Fruit fly (Drosophila melanogaster) whole organism, prepupa: ENCODE results near the gene blp.

Experiments used
- Blimp-1 ChIP-seq: fragments of 200-800 bp; sonication (Bioruptor generic); optimal IDR thresholded peaks from 3 replicates; lab custom pipeline; 2017; ENCODE audit warnings: missing biosample characterization, missing genetic modification characterization, mild to moderate bottlenecking, moderate library complexity, missing genetic modification reagents
- CG10631 ChIP-seq: fragments of 200-800 bp; sonication (Bioruptor generic); optimal IDR thresholded peaks from 2 replicates; lab custom pipeline; 2016; ENCODE audit warnings: missing biosample characterization, missing genetic modification characterization
- CG10669 ChIP-seq: fragments of 200-800 bp; sonication (Bioruptor generic); optimal IDR thresholded peaks from 3 replicates; lab custom pipeline; 2018; ENCODE audit warnings: missing biosample characterization, mild to moderate bottlenecking, missing genetic modification characterization, moderate library complexity
- CG11762 ChIP-seq: fragments of 200-800 bp; sonication (Bioruptor generic); optimal IDR thresholded peaks from 3 replicates; lab custom pipeline; 2016; ENCODE audit warnings: missing biosample characterization, missing genetic modification characterization; ENCODE audit not compliant: insufficient read depth
- CG15336 ChIP-seq: fragments of 200-800 bp; sonication (Bioruptor generic); IDR thresholded peaks from 2 replicates; pipeline ENCODE4 v1.3.6; 2022; ENCODE audit warnings: missing biosample characterization, missing genetic modification characterization
- CG16779 ChIP-seq: fragments of 200-800 bp; sonication (Bioruptor generic); optimal IDR thresholded peaks from 3 replicates; lab custom pipeline; 2017; ENCODE audit warnings: missing biosample characterization, mild to moderate bottlenecking, missing genetic modification characterization
- CG3032 ChIP-seq: fragments of 200-800 bp; optimal IDR thresholded peaks from 2 replicates; lab custom pipeline; 2019; ENCODE audit warnings: missing biosample characterization, mild to moderate bottlenecking, missing genetic modification characterization, moderate library complexity
- CG31627 ChIP-seq: fragments of 200-800 bp; sonication (Bioruptor generic); optimal IDR thresholded peaks from 3 replicates; lab custom pipeline; 2016; ENCODE audit warnings: missing biosample characterization, missing genetic modification characterization
- CG32006 ChIP-seq: fragments of 200-800 bp; sonication (Bioruptor generic); optimal IDR thresholded peaks from 3 replicates; lab custom pipeline; 2017; ENCODE audit warnings: missing biosample characterization, mild to moderate bottlenecking, missing genetic modification characterization
- CG34406 ChIP-seq: fragments of 200-800 bp; sonication (Bioruptor generic); optimal IDR thresholded peaks from 3 replicates; lab custom pipeline; 2016; ENCODE audit warnings: missing biosample characterization, missing genetic modification characterization
- CG3919 ChIP-seq: fragments of 200-800 bp; sonication (Bioruptor generic); optimal IDR thresholded peaks from 3 replicates; lab custom pipeline; 2016; ENCODE audit warnings: missing biosample characterization, missing genetic modification characterization
- CG4318 ChIP-seq: fragments of 200-800 bp; sonication (Bioruptor generic); optimal IDR thresholded peaks from 3 replicates; lab custom pipeline; 2017; ENCODE audit warnings: missing biosample characterization, mild to moderate bottlenecking, missing genetic modification characterization
- CG6163 ChIP-seq: fragments of 200-800 bp; sonication (Bioruptor generic); IDR thresholded peaks from 3 replicates; pipeline ENCODE4 v1.3.6; 2022; ENCODE audit warnings: missing biosample characterization, missing genetic modification characterization
- CG6276 ChIP-seq: fragments of 200-800 bp; sonication (Bioruptor generic); optimal IDR thresholded peaks from 2 replicates; lab custom pipeline; 2017; ENCODE audit warnings: missing biosample characterization, mild to moderate bottlenecking, missing genetic modification characterization
- CG6808 ChIP-seq: fragments of 200-800 bp; sonication (Bioruptor generic); optimal IDR thresholded peaks from 3 replicates; lab custom pipeline; 2017; ENCODE audit warnings: missing biosample characterization, missing genetic modification characterization, mild to moderate bottlenecking, moderate library complexity, missing genetic modification reagents
- CG6854 ChIP-seq: fragments of 200-800 bp; sonication (Bioruptor generic); optimal IDR thresholded peaks from 2 replicates; lab custom pipeline; 2017; ENCODE audit warnings: missing biosample characterization, mild to moderate bottlenecking, missing genetic modification characterization
- CG7368 ChIP-seq: fragments of 200-800 bp; sonication (Bioruptor generic); optimal IDR thresholded peaks from 3 replicates; lab custom pipeline; 2016; ENCODE audit warnings: missing biosample characterization, missing genetic modification characterization
- CG8319 ChIP-seq: fragments of 200-800 bp; sonication (Bioruptor generic); optimal IDR thresholded peaks from 3 replicates; lab custom pipeline; 2016; ENCODE audit warnings: missing biosample characterization, missing genetic modification characterization
- CG9139 ChIP-seq: fragments of 200-800 bp; sonication (Bioruptor generic); optimal IDR thresholded peaks from 3 replicates; lab custom pipeline; 2017; ENCODE audit warnings: missing biosample characterization, mild to moderate bottlenecking, missing genetic modification characterization
- Eip78C ChIP-seq: fragments of 200-800 bp; sonication (Bioruptor generic); peaks from one replicate; lab custom pipeline; 2016; ENCODE audit warnings: missing biosample characterization, missing genetic modification characterization
- Ets21C ChIP-seq: fragments of 200-800 bp; sonication (Bioruptor generic); optimal IDR thresholded peaks from 3 replicates; lab custom pipeline; 2016; ENCODE audit warnings: missing biosample characterization, missing genetic modification characterization
- Ets96B ChIP-seq: fragments of 200-800 bp; optimal IDR thresholded peaks from 2 replicates; lab custom pipeline; 2019; ENCODE audit warnings: missing biosample characterization, mild to moderate bottlenecking, missing genetic modification characterization, moderate library complexity
- Gug ChIP-seq: fragments of 200-800 bp; sonication (Bioruptor generic); IDR thresholded peaks from 2 replicates; pipeline ENCODE4 v1.3.6; 2022; ENCODE audit warnings: missing biosample characterization, missing genetic modification characterization
- Hr38 ChIP-seq: sonication (Bioruptor generic); optimal IDR thresholded peaks from 2 replicates; lab custom pipeline; 2016; ENCODE audit warnings: missing biosample characterization, missing genetic modification characterization
- Hr39 ChIP-seq: fragments of 200-800 bp; sonication (Bioruptor generic); optimal IDR thresholded peaks from 2 replicates; lab custom pipeline; 2016; ENCODE audit warnings: missing biosample characterization, missing genetic modification characterization
- Lpt ChIP-seq: fragments of 200-800 bp; sonication (Bioruptor generic); optimal IDR thresholded peaks from 3 replicates; lab custom pipeline; 2016; ENCODE audit warnings: missing biosample characterization, missing genetic modification characterization
- Met ChIP-seq: fragments of 200-800 bp; sonication (Bioruptor generic); optimal IDR thresholded peaks from 3 replicates; lab custom pipeline; 2016; ENCODE audit warnings: missing biosample characterization, missing genetic modification characterization
- OdsH ChIP-seq: fragments of 200-800 bp; sonication (Bioruptor generic); optimal IDR thresholded peaks from 3 replicates; lab custom pipeline; 2016; ENCODE audit warnings: missing biosample characterization, missing genetic modification characterization
- Smox ChIP-seq: fragments of 200-800 bp; sonication (Bioruptor generic); optimal IDR thresholded peaks from 3 replicates; lab custom pipeline; 2016; ENCODE audit warnings: missing biosample characterization, missing genetic modification characterization
- Sox102F ChIP-seq: fragments of 200-800 bp; sonication (Bioruptor generic); optimal IDR thresholded peaks from 2 replicates; lab custom pipeline; 2016; ENCODE audit warnings: missing biosample characterization, mild to moderate bottlenecking, missing genetic modification characterization
- Sox14 ChIP-seq: fragments of 200-800 bp; sonication (Bioruptor generic); optimal IDR thresholded peaks from 3 replicates; lab custom pipeline; 2016; ENCODE audit warnings: missing biosample characterization, missing genetic modification characterization
- Sox15 ChIP-seq: fragments of 200-800 bp; sonication (Bioruptor generic); optimal IDR thresholded peaks from 3 replicates; lab custom pipeline; 2016; ENCODE audit warnings: missing biosample characterization, missing genetic modification characterization
- achi ChIP-seq: fragments of 200-800 bp; sonication (Bioruptor generic); optimal IDR thresholded peaks from 3 replicates; lab custom pipeline; 2016; ENCODE audit warnings: missing biosample characterization, missing genetic modification characterization
- acj6 ChIP-seq: fragments of 200-800 bp; sonication (Bioruptor generic); optimal IDR thresholded peaks from 3 replicates; lab custom pipeline; 2016; ENCODE audit warnings: missing biosample characterization, missing genetic modification characterization
- cyc ChIP-seq: fragments of 200-800 bp; sonication (Bioruptor generic); optimal IDR thresholded peaks from 3 replicates; lab custom pipeline; 2016; ENCODE audit warnings: missing biosample characterization, missing genetic modification characterization
- dac ChIP-seq: fragments of 200-800 bp; sonication (Bioruptor generic); optimal IDR thresholded peaks from 2 replicates; lab custom pipeline; 2017; ENCODE audit warnings: missing biosample characterization, mild to moderate bottlenecking, missing genetic modification characterization
- eg ChIP-seq: fragments of 200-800 bp; sonication (Bioruptor generic); IDR thresholded peaks from 3 replicates; pipeline ENCODE4 v1.3.6; 2022; ENCODE audit warnings: missing biosample characterization, missing genetic modification characterization
- esn ChIP-seq: fragments of 200-800 bp; sonication (Bioruptor generic); optimal IDR thresholded peaks from 2 replicates; lab custom pipeline; 2016; ENCODE audit warnings: missing biosample characterization, mild to moderate bottlenecking, missing genetic modification characterization, moderate library complexity
- fd59A ChIP-seq: fragments of 200-800 bp; sonication (Bioruptor generic); optimal IDR thresholded peaks from 2 replicates; lab custom pipeline; 2017; ENCODE audit warnings: missing biosample characterization, mild to moderate bottlenecking, missing genetic modification characterization, missing genetic modification reagents
- fd85E ChIP-seq: fragments of 200-800 bp; sonication (Bioruptor generic); optimal IDR thresholded peaks from 3 replicates; lab custom pipeline; 2016; ENCODE audit warnings: missing biosample characterization, missing genetic modification characterization
- fkh ChIP-seq: fragments of 200-800 bp; sonication (Bioruptor generic); optimal IDR thresholded peaks from 3 replicates; lab custom pipeline; 2017; ENCODE audit warnings: missing biosample characterization, mild to moderate bottlenecking, missing genetic modification characterization, moderate library complexity
- lz ChIP-seq: fragments of 200-800 bp; sonication (Bioruptor generic); optimal IDR thresholded peaks from 3 replicates; lab custom pipeline; 2016; ENCODE audit warnings: missing biosample characterization, missing genetic modification characterization
- net ChIP-seq: fragments of 200-800 bp; sonication (Bioruptor generic); optimal IDR thresholded peaks from 3 replicates; lab custom pipeline; 2016; ENCODE audit warnings: missing biosample characterization, missing genetic modification characterization
- spab ChIP-seq: fragments of 200-800 bp; sonication (Bioruptor generic); optimal IDR thresholded peaks from 2 replicates; lab custom pipeline; 2017; ENCODE audit warnings: missing biosample characterization, mild to moderate bottlenecking, missing genetic modification characterization, missing genetic modification reagents
- ss ChIP-seq, 2 experiments: fragments of 200-800 bp; sonication (Bioruptor generic); optimal IDR thresholded peaks; 2 replicates in 1 of 2; 3 replicates in 1 of 2; lab custom pipeline; 2017 to 2018; ENCODE audit warnings: mild to moderate bottlenecking in 2 of 2, missing biosample characterization in 2 of 2, missing genetic modification characterization in 2 of 2, moderate library complexity in 1 of 2
- topi ChIP-seq: fragments of 200-800 bp; sonication (Bioruptor generic); optimal IDR thresholded peaks from 3 replicates; lab custom pipeline; 2016; ENCODE audit warnings: missing biosample characterization, missing genetic modification characterization
- vri ChIP-seq: fragments of 200-800 bp; sonication (Bioruptor generic); optimal IDR thresholded peaks from 3 replicates; lab custom pipeline; 2016; ENCODE audit warnings: missing biosample characterization, mild to moderate bottlenecking, missing genetic modification characterization

The blp gene

DNA sequence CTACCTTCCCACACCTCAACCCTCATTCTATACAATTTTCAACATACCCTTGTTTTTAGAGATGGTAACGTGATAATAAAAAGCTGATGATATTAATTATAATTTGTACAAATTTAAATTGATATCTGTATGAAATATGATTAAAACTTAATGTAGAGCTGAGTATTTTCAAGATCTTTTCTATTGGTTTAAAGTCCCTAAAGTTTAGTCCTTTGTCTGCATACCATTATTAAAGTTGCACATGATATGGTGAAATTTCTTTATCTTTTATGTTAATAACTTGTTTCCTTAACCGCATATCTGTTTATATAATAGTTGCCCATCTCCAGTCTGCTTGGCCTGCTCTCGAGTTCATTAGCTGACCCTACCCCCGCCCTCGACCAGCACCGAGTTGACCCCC lies 35.3 kb upstream of the blp start (continued):
- TF ChIP-seq CG6808 (GFP tag; lab: Kevin White, UChicago) = no peak
- TF ChIP-seq vri = no peak
- no peak for TF ChIP-seq lz
- 0 out of 2 replicates have a peak, but pooled peaks have one; percentile 37 for TF ChIP-seq CG15336 (GFP tag; lab: Robert Waterston, UW)
- TF ChIP-seq Ets21C = no peak
- TF ChIP-seq CG10631 (GFP tag; lab: Kevin White, UChicago) = peak; percentile 31
- TF ChIP-seq esn = peak; percentile 22
- no peak for TF ChIP-seq Hr38 (GFP tag; lab: Kevin White, UChicago)
- peak; percentile 12 for TF ChIP-seq Met (GFP tag; lab: Kevin White, UChicago)
- TF ChIP-seq achi (GFP tag; lab: Kevin White, UChicago) = no peak
- no peak for TF ChIP-seq Lpt (GFP tag; lab: Kevin White, UChicago)
- TF ChIP-seq CG8319 (GFP tag; lab: Kevin White, UChicago) = no peak
- TF ChIP-seq Ets96B = peak; percentile 25
- no peak for TF ChIP-seq Blimp-1 (GFP tag; lab: Kevin White, UChicago)
- TF ChIP-seq CG10669 = no peak
- TF ChIP-seq CG32006 (GFP tag; lab: Kevin White, UChicago) = peak; percentile 43
- TF ChIP-seq Hr39 = peak; percentile 10
- no peak for TF ChIP-seq CG6276
- no peak for TF ChIP-seq CG3032 (tag; lab: Kevin White, UChicago)
- no peak for TF ChIP-seq CG6854 (GFP tag; lab: Kevin White, UChicago)
- TF ChIP-seq CG3919 = no peak
- no peak for TF ChIP-seq fd59A (GFP tag; lab: Kevin White, UChicago)

DNA sequence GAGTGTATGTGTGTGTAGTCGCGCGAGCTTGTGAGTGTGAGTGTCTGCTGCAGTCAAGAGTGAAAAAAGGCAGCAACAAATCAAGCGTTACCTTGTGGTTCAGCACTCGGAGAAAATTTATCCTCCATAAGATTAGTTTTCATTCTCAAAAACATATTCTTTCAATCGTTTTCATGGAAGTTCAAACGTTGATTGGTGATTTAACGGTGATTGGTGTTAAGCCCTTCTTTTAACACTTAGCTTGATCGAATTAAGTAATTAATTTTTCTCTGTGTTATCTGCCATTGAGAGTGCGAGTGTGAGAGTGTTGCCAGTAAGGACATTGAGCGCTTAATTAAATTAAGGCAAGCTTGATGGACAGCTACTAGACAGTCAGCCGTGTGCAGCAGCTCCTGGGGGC lies 34.0 kb upstream of the blp start:
- peak; percentile 50 for TF ChIP-seq CG11762 (GFP tag; lab: Kevin White, UChicago)
- peak; percentile 71 for TF ChIP-seq CG10631 (GFP tag; lab: Kevin White, UChicago)
- peak; percentile 69 for TF ChIP-seq cyc
- no peak for TF ChIP-seq fd85E (GFP tag; lab: Kevin White, UChicago)
- peak; percentile 47 to 68 for TF ChIP-seq ss (GFP tag; optimal IDR thresholded peaks at IDR 0.05; lab: Kevin White, UChicago)
- no peak for TF ChIP-seq fkh
- TF ChIP-seq CG6808 (GFP tag; lab: Kevin White, UChicago) = peak; percentile 55
- TF ChIP-seq CG16779 (tag; lab: Kevin White, UChicago) = peak; percentile 0
- peak; percentile 70 for TF ChIP-seq CG3032 (tag; lab: Kevin White, UChicago)
- TF ChIP-seq OdsH (GFP tag; lab: Kevin White, UChicago) = peak; percentile 73
- peak; percentile 31 for TF ChIP-seq CG34406 (GFP tag; lab: Kevin White, UChicago)
- TF ChIP-seq spab = peak; percentile 63
- peak; percentile 58 for TF ChIP-seq net (GFP tag; lab: Kevin White, UChicago)
- peak; percentile 70 for TF ChIP-seq lz
- peak; percentile 4 for TF ChIP-seq dac (GFP tag; lab: Kevin White, UChicago)
- peak; percentile 57 for TF ChIP-seq CG31627
- peak; percentile 60 for TF ChIP-seq achi (GFP tag; lab: Kevin White, UChicago)
- peak; percentile 69 for TF ChIP-seq CG32006 (GFP tag; lab: Kevin White, UChicago)
- peak; percentile 56; the same call in 2 of the 3 replicates for TF ChIP-seq eg (GFP tag; lab: Robert Waterston, UW)
- TF ChIP-seq CG9139 (GFP tag; lab: Kevin White, UChicago) = peak; percentile 42
- TF ChIP-seq Smox (GFP tag; lab: Kevin White, UChicago) = peak; percentile 43
- no peak for TF ChIP-seq CG6854 (GFP tag; lab: Kevin White, UChicago)
- peak; percentile 48 for TF ChIP-seq vri
- TF ChIP-seq Blimp-1 (GFP tag; lab: Kevin White, UChicago) = no peak
- TF ChIP-seq CG8319 (GFP tag; lab: Kevin White, UChicago) = peak; percentile 52
- peak; percentile 90 for TF ChIP-seq Eip78C (GFP tag; lab: Kevin White, UChicago)
- peak; percentile 72 for TF ChIP-seq CG10669
- peak; percentile 62 for TF ChIP-seq Sox14 (GFP tag; lab: Kevin White, UChicago)
- TF ChIP-seq CG7368 = peak; percentile 56
- TF ChIP-seq CG3919 = peak; percentile 75
- peak; percentile 75 for TF ChIP-seq Ets96B
- TF ChIP-seq CG15336 (GFP tag; lab: Robert Waterston, UW) = peak; percentile 58
- peak; percentile 43 for TF ChIP-seq Sox102F (GFP tag; lab: Kevin White, UChicago)
- peak; percentile 71 for TF ChIP-seq CG6163
- TF ChIP-seq Lpt (GFP tag; lab: Kevin White, UChicago) = peak; percentile 37
- TF ChIP-seq topi (GFP tag; lab: Kevin White, UChicago) = peak; percentile 58
- TF ChIP-seq Sox15 = peak; percentile 36
- peak; percentile 42 for TF ChIP-seq Ets21C
- TF ChIP-seq Gug = peak; percentile 44; the same call in 1 of the 2 replicates
- peak; percentile 43 for TF ChIP-seq CG4318 (GFP tag; lab: Kevin White, UChicago)
- TF ChIP-seq acj6 (GFP tag; lab: Kevin White, UChicago) = peak; percentile 67
- peak; percentile 33 for TF ChIP-seq CG6276
